Fruit fly (Drosophila melanogaster): Measurements from ENCODE around the gene SP1029.

Gene SP1029

dm6 chr3R:29207012-29207656 lies 43.1 kb downstream of the SP1029 start (continued):
- peak; percentile 30 for TF ChIP-seq D19B (GFP tag; optimal IDR thresholded peaks at IDR 0.05)
- peak; percentile 3 for TF ChIP-seq CTCF (GFP tag; optimal IDR thresholded peaks at IDR 0.05)
- no peak for TF ChIP-seq kni (GFP tag; optimal IDR thresholded peaks at IDR 0.05)
- TF ChIP-seq CG10462 (GFP tag; optimal IDR thresholded peaks at IDR 0.05) = no peak
- peak; percentile 73; the same call in 1 of the 2 replicates for TF ChIP-seq HLH3B (GFP tag; IDR thresholded peaks at IDR 0.05)
- TF ChIP-seq lilli (GFP tag; optimal IDR thresholded peaks at IDR 0.05) = peak; percentile 45
- TF ChIP-seq bigmax (GFP tag; optimal IDR thresholded peaks at IDR 0.05) = no peak
- TF ChIP-seq CG13296 (GFP tag; optimal IDR thresholded peaks at IDR 0.05) = peak; percentile 67
- peak; percentile 56 for TF ChIP-seq tap (tag; optimal IDR thresholded peaks at IDR 0.05)
- TF ChIP-seq rib (GFP tag; IDR thresholded peaks at IDR 0.05) = no peak
- TF ChIP-seq CG8359 (GFP tag; optimal IDR thresholded peaks at IDR 0.05; ENCODE audit: borderline replicate concordance) = no peak
- peak; percentile 28 for TF ChIP-seq CG6254 (GFP tag; optimal IDR thresholded peaks at IDR 0.05)
- TF ChIP-seq Ets65A (GFP tag) = peak; percentile 85
- no peak for TF ChIP-seq CG17802 (tag; optimal IDR thresholded peaks at IDR 0.05)
- peak; percentile 39 for TF ChIP-seq ATbp (GFP tag; optimal IDR thresholded peaks at IDR 0.05)
- no peak for TF ChIP-seq Jarid2 (GFP tag; optimal IDR thresholded peaks at IDR 0.05)
- peak; percentile 72; the same call in 3 of the 4 replicates for TF ChIP-seq Gug (GFP tag; IDR thresholded peaks at IDR 0.05)
- TF ChIP-seq jing (GFP tag; optimal IDR thresholded peaks at IDR 0.05) = no peak
- peak; percentile 82 for TF ChIP-seq Ptx1 (GFP tag; IDR thresholded peaks at IDR 0.05)
- no peak for TF ChIP-seq CG1832 (GFP tag; optimal IDR thresholded peaks at IDR 0.05)
- TF ChIP-seq oc (tag; optimal IDR thresholded peaks at IDR 0.05) = no peak
- no peak for TF ChIP-seq danr (GFP tag; IDR thresholded peaks at IDR 0.05)
- peak; percentile 69 for TF ChIP-seq ara (GFP tag; IDR thresholded peaks at IDR 0.05)
- no peak for TF ChIP-seq CG16779 (GFP tag; IDR thresholded peaks at IDR 0.05)
- no peak for TF ChIP-seq Hmx (GFP tag; optimal IDR thresholded peaks at IDR 0.05)
- peak; percentile 9 for TF ChIP-seq Hsf (GFP tag; optimal IDR thresholded peaks at IDR 0.05)
- TF ChIP-seq fd96Cb (tag; optimal IDR thresholded peaks at IDR 0.05) = peak; percentile 60
- TF ChIP-seq CG3281 (GFP tag; optimal IDR thresholded peaks at IDR 0.05) = peak; percentile 59
- no peak for TF ChIP-seq sim (GFP tag; IDR thresholded peaks at IDR 0.05)
- no peak; the same call in 2 of the 3 replicates for TF ChIP-seq CG6175 (GFP tag; IDR thresholded peaks at IDR 0.05)
- TF ChIP-seq CG33213 (GFP tag; optimal IDR thresholded peaks at IDR 0.05) = no peak
- TF ChIP-seq CG9437 (GFP tag; optimal IDR thresholded peaks at IDR 0.05) = no peak
- peak; percentile 42 for TF ChIP-seq gsb-n (tag; optimal IDR thresholded peaks at IDR 0.05)
- TF ChIP-seq salm (tag; optimal IDR thresholded peaks at IDR 0.05) = no peak
- no peak for TF ChIP-seq vfl (GFP tag; optimal IDR thresholded peaks at IDR 0.05)
- TF ChIP-seq knrl (GFP tag; IDR thresholded peaks at IDR 0.05; ENCODE audit: partially characterized antibody) = no peak
- no peak for TF ChIP-seq CG4404 (GFP tag; IDR thresholded peaks at IDR 0.05)
- peak; percentile 61 for TF ChIP-seq CG32532 (GFP tag; IDR thresholded peaks at IDR 0.05)
- no peak for TF ChIP-seq CG12744 (GFP tag; optimal IDR thresholded peaks at IDR 0.05)
- TF ChIP-seq ftz-f1 (GFP tag; optimal IDR thresholded peaks at IDR 0.05) = no peak
- no peak for TF ChIP-seq abd-A (tag; optimal IDR thresholded peaks at IDR 0.05)
- TF ChIP-seq sug (tag; optimal IDR thresholded peaks at IDR 0.05) = peak; percentile 38
- peak; percentile 80 for TF ChIP-seq slbo (GFP tag; IDR thresholded peaks at IDR 0.05)
- TF ChIP-seq CG9727 (GFP tag; optimal IDR thresholded peaks at IDR 0.05) = peak; percentile 9
- no peak for TF ChIP-seq aop (GFP tag; IDR thresholded peaks at IDR 0.05)
- no peak for TF ChIP-seq ems (GFP tag; optimal IDR thresholded peaks at IDR 0.05)
- TF ChIP-seq Atf3 (GFP tag; optimal IDR thresholded peaks at IDR 0.05) = no peak
- no peak for TF ChIP-seq Hr39 (optimal IDR thresholded peaks at IDR 0.05)
- TF ChIP-seq ci (GFP tag; IDR thresholded peaks at IDR 0.05) = peak; percentile 77
- peak; percentile 37 for TF ChIP-seq CG16815 (GFP tag; optimal IDR thresholded peaks at IDR 0.05)
- TF ChIP-seq CG8281 (tag; optimal IDR thresholded peaks at IDR 0.05) = peak; percentile 13
- TF ChIP-seq CG2889 (GFP tag; IDR thresholded peaks at IDR 0.05) = peak; percentile 24; the same call in 1 of the 3 replicates
